Fruit fly (Drosophila melanogaster) whole organism, embryonic: ENCODE data around the gene CG13081.
A peak's percentile ranks its signal among the peaks of the same experiment; 100 is the strongest.

ENCODE experiments used
- C15 ChIP-seq: fragments of 200-800 bp; sonication (Bioruptor generic); IDR thresholded peaks from 3 replicates; pipeline ENCODE4 v1.3.6; 2022; ENCODE audit warnings: missing biosample characterization, missing genetic modification characterization
- CG10959 ChIP-seq: fragments of 200-800 bp; sonication (Bioruptor generic); IDR thresholded peaks from 2 replicates; pipeline ENCODE4 v1.3.6; 2022; ENCODE audit warnings: missing biosample characterization, missing genetic modification characterization
- CG11093 ChIP-seq: fragments of 200-800 bp; sonication (Bioruptor generic); IDR thresholded peaks from 3 replicates; pipeline ENCODE4 v1.3.6; 2022; ENCODE audit warnings: missing biosample characterization, missing genetic modification characterization
- CG11398 ChIP-seq: fragments of 200-800 bp; sonication (Bioruptor generic); optimal IDR thresholded peaks from 2 replicates; lab custom pipeline; 2016; ENCODE audit warnings: missing biosample characterization, missing genetic modification characterization
- CG11560 ChIP-seq: fragments of 200-800 bp; sonication (Bioruptor generic); IDR thresholded peaks from 3 replicates; pipeline ENCODE4 v1.3.6; 2022; ENCODE audit warnings: missing biosample characterization, missing genetic modification characterization
- CG12299 ChIP-seq: fragments of 200-800 bp; sonication (Bioruptor generic); optimal IDR thresholded peaks from 2 replicates; lab custom pipeline; 2018; ENCODE audit warnings: missing biosample characterization, mild to moderate bottlenecking, missing genetic modification characterization
- CG12744 ChIP-seq: fragments of 200-800 bp; sonication (Bioruptor generic); optimal IDR thresholded peaks from 2 replicates; lab custom pipeline; 2016; ENCODE audit warnings: missing biosample characterization, missing genetic modification characterization
- CG13123 ChIP-seq: fragments of 200-800 bp; sonication (Bioruptor generic); optimal IDR thresholded peaks from 2 replicates; lab custom pipeline; 2016; ENCODE audit warnings: missing biosample characterization, missing genetic modification characterization
- CG13624 ChIP-seq: fragments of 200-800 bp; sonication (Bioruptor generic); optimal IDR thresholded peaks from 2 replicates; lab custom pipeline; 2016; ENCODE audit warnings: missing biosample characterization, missing genetic modification characterization
- CG14965 ChIP-seq: fragments of 200-800 bp; sonication (Bioruptor generic); optimal IDR thresholded peaks from 2 replicates; lab custom pipeline; 2016; ENCODE audit warnings: missing biosample characterization, missing genetic modification characterization, borderline replicate concordance
- CG1603 ChIP-seq: fragments of 200-800 bp; sonication (Bioruptor generic); optimal IDR thresholded peaks from 2 replicates; lab custom pipeline; 2019; ENCODE audit warnings: missing biosample characterization, mild to moderate bottlenecking, missing genetic modification characterization, moderate library complexity
- CG17328 ChIP-seq: fragments of 200-800 bp; sonication (Bioruptor generic); IDR thresholded peaks from 2 replicates; pipeline ENCODE4 v1.3.6; 2022; ENCODE audit warnings: missing biosample characterization, missing genetic modification characterization
- CG2120 ChIP-seq: fragments of 200-800 bp; sonication (Bioruptor generic); optimal IDR thresholded peaks from 3 replicates; lab custom pipeline; 2016; ENCODE audit warnings: missing biosample characterization, missing genetic modification characterization
- CG2129 ChIP-seq: fragments of 200-800 bp; sonication (Bioruptor generic); IDR thresholded peaks from 2 replicates; pipeline ENCODE4 v1.3.6; 2022; ENCODE audit warnings: missing biosample characterization, missing genetic modification characterization; ENCODE audit not compliant: partially characterized antibody
- CG4282 ChIP-seq: fragments of 200-800 bp; sonication (Bioruptor generic); optimal IDR thresholded peaks from 2 replicates; lab custom pipeline; 2016; ENCODE audit warnings: missing biosample characterization, missing genetic modification characterization
- CG4404 ChIP-seq: fragments of 200-800 bp; sonication (Bioruptor generic); IDR thresholded peaks from 2 replicates; pipeline ENCODE4 v1.3.6; 2022; ENCODE audit warnings: missing biosample characterization, missing genetic modification characterization
- CG5245 ChIP-seq: fragments of 200-800 bp; sonication (Bioruptor generic); optimal IDR thresholded peaks from 3 replicates; lab custom pipeline; 2016; ENCODE audit warnings: missing biosample characterization, missing genetic modification characterization
- CG7357 ChIP-seq: fragments of 200-800 bp; sonication (Bioruptor generic); IDR thresholded peaks from 3 replicates; pipeline ENCODE4 v1.3.6; 2022; ENCODE audit warnings: missing biosample characterization, missing genetic modification characterization
- CG7372 ChIP-seq: fragments of 200-800 bp; sonication (Bioruptor generic); IDR thresholded peaks from 2 replicates; pipeline ENCODE4 v1.3.6; 2022; ENCODE audit warnings: missing biosample characterization, missing genetic modification characterization
- CG8765 ChIP-seq: fragments of 200-800 bp; sonication (Bioruptor generic); IDR thresholded peaks from 2 replicates; pipeline ENCODE4 v1.3.6; 2022; ENCODE audit warnings: missing biosample characterization, missing genetic modification characterization
- CG9727 ChIP-seq: fragments of 200-800 bp; sonication (Bioruptor generic); optimal IDR thresholded peaks from 3 replicates; lab custom pipeline; 2017; ENCODE audit warnings: missing biosample characterization, mild to moderate bottlenecking, missing genetic modification characterization
- CHES-1-like ChIP-seq: fragments of 200-800 bp; sonication (Bioruptor generic); optimal IDR thresholded peaks from 2 replicates; lab custom pipeline; 2016; ENCODE audit warnings: missing biosample characterization, missing genetic modification characterization
- Ets97D ChIP-seq: fragments of 200-800 bp; sonication (Bioruptor generic); optimal IDR thresholded peaks from 3 replicates; lab custom pipeline; 2016; ENCODE audit warnings: missing biosample characterization, missing genetic modification characterization
- Fer2 ChIP-seq: fragments of 200-800 bp; sonication (Bioruptor generic); optimal IDR thresholded peaks from 2 replicates; lab custom pipeline; 2018; ENCODE audit warnings: missing biosample characterization, mild to moderate bottlenecking, missing genetic modification characterization, moderate library complexity
- Gug ChIP-seq: fragments of 200-800 bp; sonication (Bioruptor generic); IDR thresholded peaks from 4 replicates; pipeline ENCODE4 v1.3.6; 2022; ENCODE audit warnings: missing biosample characterization, missing genetic modification characterization
- Kr ChIP-seq: fragments of 200-800 bp; sonication (Bioruptor generic); optimal IDR thresholded peaks from 2 replicates; lab custom pipeline; 2017; ENCODE audit warnings: missing biosample characterization, mild to moderate bottlenecking, missing genetic modification characterization
- MESR4 ChIP-seq: fragments of 200-800 bp; sonication (Bioruptor generic); optimal IDR thresholded peaks from 2 replicates; lab custom pipeline; 2018; ENCODE audit warnings: missing biosample characterization, mild to moderate bottlenecking, missing genetic modification characterization, moderate library complexity
- Max ChIP-seq: fragments of 200-800 bp; sonication (Bioruptor generic); optimal IDR thresholded peaks from 2 replicates; lab custom pipeline; 2016; ENCODE audit warnings: missing biosample characterization, mild to moderate bottlenecking, missing genetic modification characterization
- Mrtf ChIP-seq: fragments of 200-800 bp; sonication (Bioruptor generic); IDR thresholded peaks from 3 replicates; pipeline ENCODE4 v1.3.6; 2022; ENCODE audit warnings: missing biosample characterization, missing genetic modification characterization
- Nf-YA ChIP-seq: fragments of 200-800 bp; sonication (Bioruptor generic); IDR thresholded peaks from 2 replicates; pipeline ENCODE4 v1.3.6; 2022; ENCODE audit warnings: missing biosample characterization, missing genetic modification characterization
- Ptx1 ChIP-seq: fragments of 200-800 bp; sonication (Bioruptor generic); IDR thresholded peaks from 2 replicates; pipeline ENCODE4 v1.3.6; 2022; ENCODE audit warnings: missing biosample characterization, missing genetic modification characterization
- Sin3A ChIP-seq: fragments of >200 bp; optimal IDR thresholded peaks from 2 replicates; lab custom pipeline; 2018
- Sox100B ChIP-seq: fragments of 200-800 bp; sonication (Bioruptor generic); optimal IDR thresholded peaks from 3 replicates; lab custom pipeline; 2018; ENCODE audit warnings: missing biosample characterization, mild to moderate bottlenecking, missing genetic modification characterization
- Sox102F ChIP-seq: fragments of 200-800 bp; sonication (Bioruptor generic); optimal IDR thresholded peaks from 2 replicates; lab custom pipeline; 2018; ENCODE audit warnings: missing biosample characterization, mild to moderate bottlenecking, missing genetic modification characterization, moderate library complexity
- Spps ChIP-seq: fragments of 200-800 bp; sonication (Bioruptor generic); optimal IDR thresholded peaks from 2 replicates; lab custom pipeline; 2018; ENCODE audit warnings: missing biosample characterization, mild to moderate bottlenecking, missing genetic modification characterization
- Trl ChIP-seq, 3 experiments: fragments of >200 bp in 2 of 3; fragments of 200-800 bp in 1 of 3; sonication (Bioruptor generic) in 1 of 3; optimal IDR thresholded peaks; 2 replicates in 1 of 3; 3 replicates in 2 of 3; lab custom pipeline; 2016 to 2017; ENCODE audit warnings: missing biosample characterization in 1 of 3, missing genetic modification characterization in 1 of 3
- cas ChIP-seq: fragments of 200-800 bp; sonication (Bioruptor generic); IDR thresholded peaks from 2 replicates; pipeline ENCODE4 v1.3.6; 2022; ENCODE audit warnings: missing biosample characterization, missing genetic modification characterization
- cg ChIP-seq: fragments of 200-800 bp; sonication (Bioruptor generic); optimal IDR thresholded peaks from 3 replicates; lab custom pipeline; 2019; ENCODE audit warnings: missing biosample characterization, mild to moderate bottlenecking, missing genetic modification characterization, moderate library complexity
- dan ChIP-seq: fragments of 200-800 bp; sonication (Bioruptor generic); IDR thresholded peaks from 2 replicates; pipeline ENCODE4 v1.3.6; 2022; ENCODE audit warnings: missing biosample characterization, missing genetic modification characterization
- danr ChIP-seq: fragments of 200-800 bp; sonication (Bioruptor generic); IDR thresholded peaks from 2 replicates; pipeline ENCODE4 v1.3.6; 2022; ENCODE audit warnings: missing biosample characterization, missing genetic modification characterization
- eve ChIP-seq, 2 experiments: fragments of >200 bp; optimal IDR thresholded peaks; 2 replicates each; lab custom pipeline; 2017; ENCODE audit warnings: missing biosample characterization in 2 of 2, missing genetic modification characterization in 2 of 2
- fd3F ChIP-seq: fragments of 200-800 bp; sonication (Bioruptor generic); optimal IDR thresholded peaks from 2 replicates; lab custom pipeline; 2018; ENCODE audit warnings: missing biosample characterization, mild to moderate bottlenecking, missing genetic modification characterization, moderate library complexity
- fu2 ChIP-seq: fragments of 200-800 bp; sonication (Bioruptor generic); optimal IDR thresholded peaks from 2 replicates; lab custom pipeline; 2016; ENCODE audit warnings: missing biosample characterization, missing genetic modification characterization
- hb ChIP-seq: fragments of 200-800 bp; sonication (Bioruptor generic); IDR thresholded peaks from 3 replicates; pipeline ENCODE4 v1.3.6; 2022; ENCODE audit warnings: missing biosample characterization, missing genetic modification characterization; ENCODE audit not compliant: partially characterized antibody
- nau ChIP-seq: fragments of 200-800 bp; sonication (Bioruptor generic); optimal IDR thresholded peaks from 3 replicates; lab custom pipeline; 2017; ENCODE audit warnings: missing biosample characterization, mild to moderate bottlenecking, missing genetic modification characterization, missing genetic modification reagents
- pita ChIP-seq: fragments of 200-800 bp; sonication (Bioruptor generic); optimal IDR thresholded peaks from 2 replicates; lab custom pipeline; 2017; ENCODE audit warnings: missing biosample characterization, mild to moderate bottlenecking, missing genetic modification characterization
- sqz ChIP-seq: fragments of 200-800 bp; sonication (Bioruptor generic); optimal IDR thresholded peaks from 3 replicates; lab custom pipeline; 2018; ENCODE audit warnings: missing biosample characterization, mild to moderate bottlenecking, missing genetic modification characterization
- unc-4 ChIP-seq: fragments of 200-800 bp; sonication (Bioruptor generic); IDR thresholded peaks from 2 replicates; pipeline ENCODE4 v1.3.6; 2022; ENCODE audit warnings: missing biosample characterization, missing genetic modification characterization; ENCODE audit not compliant: partially characterized antibody
- vnd ChIP-seq: fragments of 200-800 bp; sonication (Bioruptor generic); IDR thresholded peaks from 3 replicates; pipeline ENCODE4 v1.3.6; 2022; ENCODE audit warnings: missing biosample characterization, missing genetic modification characterization; ENCODE audit not compliant: partially characterized antibody

Gene CG13081

dm6 chr2L:19492934-19493686, 47.3 kb upstream of the CG13081 start, which contains the start of the genes swm and Ctu2 (continued):
- no peak for TF ChIP-seq Sox102F
- TF ChIP-seq Ets97D (GFP tag; lab: Kevin White, UChicago) = no peak
- TF ChIP-seq C15 (GFP tag; lab: Robert Waterston, UW) = 0 out of 3 replicates have a peak, but pooled peaks have one; percentile 7
- TF ChIP-seq danr (GFP tag; lab: Robert Waterston, UW) = 0 out of 2 replicates have a peak, but pooled peaks have one; percentile 18
- TF ChIP-seq CG1603 (tag; lab: Kevin White, UChicago) = peak; percentile 5
- no peak for TF ChIP-seq dan (GFP tag; lab: Robert Waterston, UW)
- TF ChIP-seq MESR4 (GFP tag; lab: Kevin White, UChicago) = peak; percentile 96
- TF ChIP-seq CG11560 (tag; lab: Robert Waterston, UW) = peak; percentile 47; the same call in 2 of the 3 replicates
- no peak for TF ChIP-seq CG14965 (GFP tag; lab: Kevin White, UChicago)
- TF ChIP-seq Fer2 (tag; lab: Kevin White, UChicago) = peak; percentile 69
- no peak for TF ChIP-seq CG8765 (GFP tag; lab: Robert Waterston, UW)
- no peak for TF ChIP-seq CG10959
- TF ChIP-seq Ptx1 = peak; percentile 72
- TF ChIP-seq CG9727 (GFP tag; lab: Kevin White, UChicago) = peak; percentile 71
- no peak for TF ChIP-seq eve (GFP tag; optimal IDR thresholded peaks at IDR 0.05; lab: Kevin White, UChicago)
- no peak for TF ChIP-seq fu2 (GFP tag; lab: Kevin White, UChicago)
- TF ChIP-seq unc-4 (GFP tag; lab: Robert Waterston, UW) = peak; percentile 67; the same call in 1 of the 2 replicates
- TF ChIP-seq CG11398 = no peak
- no peak for TF ChIP-seq CG4282 (GFP tag; lab: Kevin White, UChicago)
- TF ChIP-seq nau (GFP tag; lab: Kevin White, UChicago) = no peak
- TF ChIP-seq CHES-1-like (GFP tag; lab: Kevin White, UChicago) = no peak
- TF ChIP-seq Sox100B (GFP tag; lab: Kevin White, UChicago) = no peak
- 0 out of 3 replicates have a peak, but pooled peaks have one; percentile 36 for TF ChIP-seq CG7357 (GFP tag; lab: Robert Waterston, UW)
- peak; percentile 47 for TF ChIP-seq CG2120 (GFP tag; lab: Kevin White, UChicago)
- peak; percentile 72 for TF ChIP-seq fd3F (GFP tag; lab: Kevin White, UChicago)
- 0 out of 3 replicates have a peak, but pooled peaks have one; percentile 32 for TF ChIP-seq CG11093 (GFP tag; lab: Robert Waterston, UW)
- no peak for TF ChIP-seq sqz (GFP tag; lab: Kevin White, UChicago)
- peak; percentile 17 for TF ChIP-seq CG13624
- TF ChIP-seq CG2129 (GFP tag; lab: Robert Waterston, UW) = peak; percentile 19; the same call in 1 of the 2 replicates
- TF ChIP-seq pita (GFP tag; lab: Kevin White, UChicago) = no peak
- TF ChIP-seq CG17328 = no peak; the same call in 1 of the 2 replicates
- TF ChIP-seq hb (GFP tag; lab: Robert Waterston, UW) = peak; percentile 62; the same call in 1 of the 3 replicates
- no peak for TF ChIP-seq CG5245 (GFP tag; lab: Kevin White, UChicago)
- no peak for TF ChIP-seq CG12744 (GFP tag; lab: Kevin White, UChicago)
- TF ChIP-seq Spps (tag; lab: Kevin White, UChicago) = peak; percentile 13
- TF ChIP-seq CG12299 (tag; lab: Kevin White, UChicago) = peak; percentile 60
- TF ChIP-seq Trl (optimal IDR thresholded peaks at IDR 0.05; lab: Kevin White, UChicago) = no peak
- no peak for TF ChIP-seq Trl (GFP tag; optimal IDR thresholded peaks at IDR 0.05; lab: Kevin White, UChicago)
- TF ChIP-seq cas (GFP tag; lab: Robert Waterston, UW) = no peak
- peak; percentile 57; the same call in 1 of the 2 replicates for TF ChIP-seq CG7372
- peak; percentile 26; the same call in 2 of the 4 replicates for TF ChIP-seq Gug (GFP tag; lab: Robert Waterston, UW)
- no peak for TF ChIP-seq Nf-YA (GFP tag; lab: Robert Waterston, UW)
- TF ChIP-seq vnd (GFP tag; lab: Robert Waterston, UW) = peak; percentile 62; the same call in 1 of the 3 replicates
- no peak for TF ChIP-seq CG13123 (GFP tag; lab: Kevin White, UChicago)
- peak; percentile 66 for TF ChIP-seq Sin3A
- peak; percentile 56 for TF ChIP-seq CG4404 (GFP tag; lab: Robert Waterston, UW)
- no peak for TF ChIP-seq Kr
- peak; percentile 94 for TF ChIP-seq cg
- peak; percentile 2 for TF ChIP-seq Max
- TF ChIP-seq Mrtf (GFP tag; lab: Robert Waterston, UW) = no peak
